Worm (Caenorhabditis elegans): Measurements from ENCODE around the gene slc-36.5.

DNA sequence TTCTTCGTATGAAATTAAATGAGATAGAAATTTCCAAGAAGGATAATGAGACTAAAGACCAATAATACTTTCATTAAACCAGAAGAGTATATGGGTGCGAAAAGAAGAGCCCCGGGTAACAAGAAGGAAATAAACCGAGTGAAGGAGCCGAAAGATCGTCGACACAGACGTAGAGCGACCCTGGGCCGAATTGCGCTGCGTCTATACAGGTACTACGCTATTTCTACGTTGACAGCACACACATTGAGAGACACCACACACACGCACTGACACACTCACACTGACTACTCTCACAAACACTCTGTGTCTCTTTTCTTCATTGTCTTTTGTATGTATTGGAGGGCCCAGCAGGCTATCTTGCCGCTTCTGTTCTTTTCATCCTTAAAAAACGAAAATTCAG is 18.0 kb downstream of the slc-36.5 start:
- TF ChIP-seq nhr-237 (tag; optimal IDR thresholded peaks at IDR 0.05), result no peak
- TF ChIP-seq dpl-1 (GFP tag; optimal IDR thresholded peaks at IDR 0.05), result peak; percentile 35
- TF ChIP-seq nhr-77 (tag; optimal IDR thresholded peaks at IDR 0.05), result no peak
- TF ChIP-seq aha-1 (tag), result no peak
- TF ChIP-seq arid-1 (GFP tag; conservative IDR thresholded peaks at IDR 0.05), result no peak
- no peak for TF ChIP-seq ceh-62 (tag; optimal IDR thresholded peaks at IDR 0.05)
- no peak for TF ChIP-seq lin-39 (tag; optimal IDR thresholded peaks at IDR 0.05)
- TF ChIP-seq ztf-11 (tag; optimal IDR thresholded peaks at IDR 0.05), result no peak
- no peak for TF ChIP-seq daf-12 (tag; optimal IDR thresholded peaks at IDR 0.05)
- TF ChIP-seq nhr-6 (tag; optimal IDR thresholded peaks at IDR 0.05), result peak; percentile 2
